6 worm cellular contexts compared by ENCODE assay signal in the genomic region with DNA sequence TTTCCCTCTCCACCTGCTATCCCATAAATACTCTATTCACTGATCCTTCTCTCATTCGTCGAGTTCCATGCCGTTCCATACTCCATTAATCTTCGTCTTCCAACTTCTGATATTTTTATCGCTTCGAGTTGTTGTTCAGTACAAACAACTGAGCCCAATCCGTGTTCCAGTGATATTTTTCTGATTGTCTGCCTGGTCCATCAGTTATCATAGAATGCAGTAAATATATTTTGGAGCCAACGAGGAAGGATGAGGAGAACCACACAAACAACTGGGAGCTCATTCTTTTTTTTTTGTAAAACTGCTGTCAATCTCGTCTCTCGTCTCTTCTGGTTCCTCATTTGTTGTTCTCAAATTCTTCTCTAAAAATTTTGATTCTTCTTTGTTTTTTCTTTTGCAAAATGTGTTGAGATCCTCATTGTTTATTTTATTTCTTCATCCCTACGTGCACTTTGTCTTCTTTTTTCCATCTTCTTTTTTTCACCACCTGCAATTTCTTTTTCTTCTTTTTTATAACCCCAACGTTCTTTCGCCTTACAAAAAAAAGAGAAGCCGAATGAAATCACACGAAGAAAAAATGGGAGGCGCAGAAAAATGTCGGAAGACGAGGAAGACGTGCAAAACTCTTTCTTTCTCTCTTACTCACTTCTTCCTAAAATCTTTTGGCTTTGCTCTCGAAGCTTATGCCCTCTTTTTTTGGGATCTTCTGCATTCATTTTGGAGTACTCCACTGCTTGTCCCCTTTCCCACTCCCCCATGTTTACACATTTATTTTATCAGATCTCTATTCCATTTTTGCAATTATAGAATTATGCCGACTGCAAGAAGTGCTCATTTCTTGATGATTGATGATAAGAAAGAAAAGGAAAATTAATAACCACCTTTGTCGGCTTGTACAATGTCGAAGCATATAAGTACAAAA.
TF ChIP-seq lines count a peak whose summit lies in the region.

No protein-coding gene starts in this region.

TF ChIP-seq in whole organism, L1 larva, 84 proteins besides CTCF, POLR2A, EP300 and RAD21 (continues in another document):
- TF ChIP-seq egl-27 (tag; optimal IDR thresholded peaks at IDR 0.05; lab: Kevin White, UChicago): no peak
- TF ChIP-seq jun-1 (tag; optimal IDR thresholded peaks at IDR 0.05; lab: Kevin White, UChicago): no peak
- no peak for TF ChIP-seq snpc-4 (tag; optimal IDR thresholded peaks at IDR 0.05; lab: Kevin White, UChicago)
- peak; percentile 69 for TF ChIP-seq lin-14 (GFP tag; optimal IDR thresholded peaks at IDR 0.05; lab: Kevin White, UChicago)
- no peak for TF ChIP-seq C16A3.4 (tag; optimal IDR thresholded peaks at IDR 0.05; lab: Kevin White, UChicago)
- no peak for TF ChIP-seq blmp-1 (tag; optimal IDR thresholded peaks at IDR 0.05; lab: Kevin White, UChicago)
- TF ChIP-seq ztf-11 (tag; optimal IDR thresholded peaks at IDR 0.05; lab: Kevin White, UChicago): no peak
- no peak for TF ChIP-seq fkh-8 (tag; optimal IDR thresholded peaks at IDR 0.05; lab: Kevin White, UChicago)
- TF ChIP-seq ceh-63 (GFP tag; optimal IDR thresholded peaks at IDR 0.05; lab: Kevin White, UChicago): no peak
- no peak for TF ChIP-seq C34B4.2 (tag; optimal IDR thresholded peaks at IDR 0.05; lab: Kevin White, UChicago)
- no peak; the same call in 1 of the 2 replicates for TF ChIP-seq ceh-88 (GFP tag; IDR thresholded peaks at IDR 0.05; lab: Robert Waterston, UW)
- peak; percentile 9 for TF ChIP-seq pax-3 (tag; optimal IDR thresholded peaks at IDR 0.05; lab: Kevin White, UChicago)

TF ChIP-seq in whole organism, L2 larva, 48 proteins besides CTCF, POLR2A, EP300 and RAD21:
- TF ChIP-seq lsy-2 (tag; optimal IDR thresholded peaks at IDR 0.05; lab: Kevin White, UChicago) (peak in 1 of 2 experiments; percentile 28), crh-2 (tag; optimal IDR thresholded peaks at IDR 0.05; lab: Kevin White, UChicago) (no peak), nhr-129 (tag; optimal IDR thresholded peaks at IDR 0.05; lab: Kevin White, UChicago) (peak; percentile 41), ceh-82 (tag; optimal IDR thresholded peaks at IDR 0.05; lab: Kevin White, UChicago) (no peak), ama-1 (optimal IDR thresholded peaks at IDR 0.05; lab: Kevin White, UChicago) (peak; percentile 47), lin-39 (tag; optimal IDR thresholded peaks at IDR 0.05; lab: Kevin White, UChicago) (no peak), C34F6.9 (tag; optimal IDR thresholded peaks at IDR 0.05; lab: Kevin White, UChicago) (peak; percentile 53), dmd-4 (tag; optimal IDR thresholded peaks at IDR 0.05; lab: Kevin White, UChicago) (no peak), nhr-237 (tag; optimal IDR thresholded peaks at IDR 0.05; lab: Kevin White, UChicago) (no peak)

TF ChIP-seq in whole organism, L3 larva, 47 proteins besides CTCF, POLR2A, EP300 and RAD21 (continues in another document):
- TF ChIP-seq snpc-4 (tag; optimal IDR thresholded peaks at IDR 0.05; lab: Kevin White, UChicago): peak; percentile 3
- no peak for TF ChIP-seq nhr-76 (tag; optimal IDR thresholded peaks at IDR 0.05; lab: Kevin White, UChicago)
- TF ChIP-seq egl-5 (tag; optimal IDR thresholded peaks at IDR 0.05; lab: Kevin White, UChicago): no peak
- peak; percentile 35 for TF ChIP-seq lin-39 (tag; optimal IDR thresholded peaks at IDR 0.05; lab: Kevin White, UChicago)
- TF ChIP-seq nhr-23 (tag; optimal IDR thresholded peaks at IDR 0.05; lab: Kevin White, UChicago): no peak
- no peak for TF ChIP-seq pha-4 (tag; optimal IDR thresholded peaks at IDR 0.05; lab: Kevin White, UChicago)
- TF ChIP-seq skn-1 (tag; optimal IDR thresholded peaks at IDR 0.05; lab: Kevin White, UChicago): no peak
- no peak for TF ChIP-seq mdl-1 (tag; optimal IDR thresholded peaks at IDR 0.05; lab: Kevin White, UChicago)
- no peak for TF ChIP-seq zag-1 (tag; optimal IDR thresholded peaks at IDR 0.05; lab: Kevin White, UChicago)
- peak; percentile 32 for TF ChIP-seq elt-2 (tag; optimal IDR thresholded peaks at IDR 0.05; lab: Kevin White, UChicago)
- TF ChIP-seq nhr-12 (tag; optimal IDR thresholded peaks at IDR 0.05; lab: Kevin White, UChicago): no peak
- TF ChIP-seq nhr-77 (tag; optimal IDR thresholded peaks at IDR 0.05; lab: Kevin White, UChicago): no peak
- TF ChIP-seq elt-3 (tag; optimal IDR thresholded peaks at IDR 0.05; lab: Kevin White, UChicago): no peak
- no peak for TF ChIP-seq nhr-67 (tag; optimal IDR thresholded peaks at IDR 0.05; lab: Kevin White, UChicago)
- TF ChIP-seq nhr-11 (tag; optimal IDR thresholded peaks at IDR 0.05; lab: Kevin White, UChicago): no peak
- TF ChIP-seq ceh-9 (tag; optimal IDR thresholded peaks at IDR 0.05; lab: Kevin White, UChicago): no peak
- no peak for TF ChIP-seq ceh-16 (tag; optimal IDR thresholded peaks at IDR 0.05; lab: Kevin White, UChicago)

TF ChIP-seq in whole organism, L4 larva, 104 proteins besides CTCF, POLR2A, EP300 and RAD21 (continues in another document):
- TF ChIP-seq jun-1 (tag; optimal IDR thresholded peaks at IDR 0.05; lab: Kevin White, UChicago) (no peak), Y48G9A.11 (GFP tag; IDR thresholded peaks at IDR 0.05; lab: Robert Waterston, UW) (no peak), php-3 (GFP tag; IDR thresholded peaks at IDR 0.05; lab: Robert Waterston, UW) (no peak), hif-1 (tag; optimal IDR thresholded peaks at IDR 0.05; lab: Kevin White, UChicago) (peak in 1 of 2 experiments; percentile 25), daf-16 (GFP tag; optimal IDR thresholded peaks at IDR 0.05; lab: Kevin White, UChicago) (peak in 1 of 2 experiments; percentile 98), daf-16 (tag; optimal IDR thresholded peaks at IDR 0.05; lab: Kevin White, UChicago) (peak; percentile 38), dmd-6 (GFP tag; IDR thresholded peaks at IDR 0.05; lab: Robert Waterston, UW) (no peak), ZK337.2 (GFP tag; IDR thresholded peaks at IDR 0.05; lab: Robert Waterston, UW) (no peak), ces-1 (GFP tag; optimal IDR thresholded peaks at IDR 0.05; lab: Kevin White, UChicago) (no peak), F49E8.2 (tag; optimal IDR thresholded peaks at IDR 0.05; lab: Kevin White, UChicago; ENCODE audit: borderline replicate concordance) (no peak), nhr-102 (tag; optimal IDR thresholded peaks at IDR 0.05; lab: Kevin White, UChicago) (no peak), fkh-10 (GFP tag; optimal IDR thresholded peaks at IDR 0.05; lab: Kevin White, UChicago) (peak; percentile 37), spr-1 (tag; optimal IDR thresholded peaks at IDR 0.05; lab: Kevin White, UChicago) (no peak), Y105C5A.15 (GFP tag; IDR thresholded peaks at IDR 0.05; lab: Robert Waterston, UW) (no peak), saeg-2 (GFP tag; IDR thresholded peaks at IDR 0.05; lab: Robert Waterston, UW) (no peak), F26F4.8 (GFP tag; conservative IDR thresholded peaks at IDR 0.05; lab: Robert Waterston, UW) (no peak)

TF ChIP-seq in whole organism, late embryonic, 69 proteins besides CTCF, POLR2A, EP300 and RAD21:
- TF ChIP-seq mec-3 (tag; optimal IDR thresholded peaks at IDR 0.05; lab: Kevin White, UChicago; ENCODE audit: borderline replicate concordance): no peak
- TF ChIP-seq unc-42 (tag; optimal IDR thresholded peaks at IDR 0.05; lab: Kevin White, UChicago): peak; percentile 31
- no peak for TF ChIP-seq pqm-1 (tag; optimal IDR thresholded peaks at IDR 0.05; lab: Kevin White, UChicago)
- peak; percentile 54 for TF ChIP-seq ceh-18 (tag; optimal IDR thresholded peaks at IDR 0.05; lab: Kevin White, UChicago)
- TF ChIP-seq dmd-4 (tag; optimal IDR thresholded peaks at IDR 0.05; lab: Kevin White, UChicago; ENCODE audit: borderline replicate concordance): no peak
- TF ChIP-seq ceh-22 (tag; optimal IDR thresholded peaks at IDR 0.05; lab: Kevin White, UChicago): no peak
TF ChIP-seq in whole organism, late embryonic: peak in this region for 2.

TF ChIP-seq in whole organism, young adult, 124 proteins besides CTCF, POLR2A, EP300 and RAD21:
- no peak for TF ChIP-seq Y79H2A.3 (GFP tag; conservative IDR thresholded peaks at IDR 0.05; lab: Robert Waterston, UW)
- no peak for TF ChIP-seq nfya-1 (tag; optimal IDR thresholded peaks at IDR 0.05; lab: Kevin White, UChicago; ENCODE audit: borderline replicate concordance, insufficient read depth)
- no peak for TF ChIP-seq F10E7.11 (tag; optimal IDR thresholded peaks at IDR 0.05; lab: Kevin White, UChicago)
- TF ChIP-seq chd-7 (tag; optimal IDR thresholded peaks at IDR 0.05; lab: Kevin White, UChicago): no peak
- TF ChIP-seq snpc-1.3 (tag; optimal IDR thresholded peaks at IDR 0.05; lab: Kevin White, UChicago; ENCODE audit: insufficient read depth): no peak
- no peak for TF ChIP-seq Y95B8A.8 (GFP tag; IDR thresholded peaks at IDR 0.05; lab: Robert Waterston, UW)
- TF ChIP-seq ztf-25 (GFP tag; IDR thresholded peaks at IDR 0.05; lab: Robert Waterston, UW): no peak
- TF ChIP-seq ama-1 (optimal IDR thresholded peaks at IDR 0.05; lab: Kevin White, UChicago): peak; percentile 19
- TF ChIP-seq ama-1 (GFP tag; optimal IDR thresholded peaks at IDR 0.05; lab: Kevin White, UChicago): no peak
- TF ChIP-seq C06A6.2 (GFP tag; conservative IDR thresholded peaks at IDR 0.05; lab: Robert Waterston, UW): 0 out of 2 replicates have a peak, but pooled peaks have one; percentile 18
- TF ChIP-seq T26A5.8 (tag; optimal IDR thresholded peaks at IDR 0.05; lab: Kevin White, UChicago): no peak
